Fruit fly (Drosophila melanogaster): Measurements from ENCODE around the gene CG7692.

DNA sequence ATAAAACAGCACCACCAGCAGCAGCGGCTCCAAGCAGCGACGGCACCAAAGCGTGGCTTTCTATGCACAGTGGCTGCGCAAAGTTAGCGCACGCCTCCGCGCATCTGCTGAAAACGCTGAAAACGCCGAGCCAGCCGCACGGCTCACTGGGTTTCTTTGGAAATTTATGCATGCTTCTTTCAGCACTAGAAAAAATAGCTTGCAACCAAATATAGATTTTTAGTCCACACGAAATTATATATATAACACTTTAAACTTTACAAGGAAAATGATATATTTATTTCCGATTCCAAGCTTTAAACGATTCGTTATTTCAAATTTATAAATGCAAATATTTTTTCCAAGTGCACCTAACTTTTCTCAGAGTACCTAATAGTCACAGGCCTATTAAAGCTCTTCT, 53.0 kb downstream of the CG7692 start:
- no peak for TF ChIP-seq CG8478 (optimal IDR thresholded peaks at IDR 0.05)
- no peak for TF ChIP-seq CTCF (optimal IDR thresholded peaks at IDR 0.05)
